Fruit fly (Drosophila melanogaster): Measurements from ENCODE around the gene unc-13-4A.

DNA sequence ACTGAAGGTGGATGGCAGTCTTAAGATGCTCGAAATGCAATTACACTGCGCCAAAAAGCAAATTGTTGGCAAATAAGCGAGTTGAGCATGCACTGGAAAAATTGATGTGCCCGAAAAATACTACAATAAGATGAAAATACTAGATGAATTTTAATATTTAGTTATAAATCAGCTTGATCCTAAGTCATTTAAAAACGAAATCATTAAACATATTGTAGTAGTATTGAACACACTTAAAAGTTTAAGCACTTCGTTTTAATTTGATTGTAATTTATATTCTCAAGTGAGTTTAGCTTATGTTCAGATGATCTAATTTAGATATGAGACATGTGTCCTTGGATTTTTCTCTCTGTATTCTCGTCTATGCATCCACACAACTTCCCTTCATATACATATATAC lies 50.2 kb downstream of the unc-13-4A start:
- TF ChIP-seq usp (GFP tag; optimal IDR thresholded peaks at IDR 0.05) (no peak), pan (optimal IDR thresholded peaks at IDR 0.05) (no peak), psq (optimal IDR thresholded peaks at IDR 0.05) (no peak), EcR (GFP tag; optimal IDR thresholded peaks at IDR 0.05) (no peak), Dll (optimal IDR thresholded peaks at IDR 0.05) (no peak)
